Fruit fly (Drosophila melanogaster) whole organism, wandering third instar larva: Measurements from ENCODE around the gene Tlk.

Source experiments
- Hr78 ChIP-seq: fragments of >200 bp; optimal IDR thresholded peaks from 2 replicates; lab custom pipeline; 2017; ENCODE audit warnings: missing biosample characterization, missing genetic modification characterization
- Jra ChIP-seq: sonication (Bioruptor generic); optimal IDR thresholded peaks from 2 replicates; lab custom pipeline; 2016; ENCODE audit warnings: missing biosample characterization, missing genetic modification characterization
- Sp1 ChIP-seq: fragments of 200-800 bp; sonication (Bioruptor generic); optimal IDR thresholded peaks from 3 replicates; lab custom pipeline; 2019; ENCODE audit warnings: missing biosample characterization, mild to moderate bottlenecking, missing genetic modification characterization, moderate library complexity
- dl ChIP-seq, 2 experiments: fragments of 175-275, 200-275 bp in 1 of 2; fragments of 200-275 bp in 1 of 2; sonication (Bioruptor generic); optimal IDR thresholded peaks; lab custom pipeline; 2018; ENCODE audit warnings: mild to moderate bottlenecking in 2 of 2, missing biosample characterization in 2 of 2, missing genetic modification characterization in 2 of 2, moderate library complexity in 2 of 2; ENCODE audit not compliant: partially characterized antibody in 2 of 2, insufficient read depth in 1 of 2
- dsf ChIP-seq: sonication (Bioruptor generic); optimal IDR thresholded peaks from 2 replicates; lab custom pipeline; 2016; ENCODE audit warnings: missing biosample characterization, missing genetic modification characterization, borderline replicate concordance
- h ChIP-seq: fragments of 200-800 bp; sonication (Bioruptor generic); optimal IDR thresholded peaks from 3 replicates; lab custom pipeline; 2016; ENCODE audit warnings: missing biosample characterization, mild to moderate bottlenecking, missing genetic modification characterization

dm6 chrX:3775822-3776668 lies 56.2 kb downstream of the Tlk start:
- no peak for TF ChIP-seq dsf
- peak; percentile 91 to 94 for TF ChIP-seq dl (GFP tag; optimal IDR thresholded peaks at IDR 0.05; lab: Kevin White, UChicago; ENCODE audit: insufficient read depth in 1 of 2, partially characterized antibody in 2 of 2)
- peak; percentile 85 for TF ChIP-seq Sp1 (GFP tag; lab: Kevin White, UChicago)
- TF ChIP-seq Jra (GFP tag; lab: Kevin White, UChicago): peak; percentile 13
- peak; percentile 25 for TF ChIP-seq h (GFP tag; lab: Kevin White, UChicago)
- no peak for TF ChIP-seq Hr78 (GFP tag; lab: Kevin White, UChicago)
